Worm (Caenorhabditis elegans) whole organism, young adult: Measurements from ENCODE around the gene pals-32.

ENCODE experiments used
- B0019.2 ChIP-seq: fragments of 200-800 bp; sonication (Bioruptor generic); conservative IDR thresholded peaks from 2 replicates; pipeline ENCODE4 v1.3.6; 2022; ENCODE audit warnings: missing genetic modification reagents, missing genetic modification characterization, missing compliant biosample characterization
- C06A6.2 ChIP-seq: fragments of 200-800 bp; sonication (Bioruptor generic); conservative IDR thresholded peaks from 2 replicates; pipeline ENCODE4 v1.3.6; 2022; ENCODE audit warnings: missing genetic modification characterization, missing compliant biosample characterization
- F22D6.2 ChIP-seq: sonication (generic microtip); optimal IDR thresholded peaks from 2 replicates; lab custom pipeline; 2016; ENCODE audit warnings: mild to moderate bottlenecking, missing genetic modification characterization, missing compliant biosample characterization
- F33H1.4 ChIP-seq: fragments of 200-800 bp; sonication (Bioruptor generic); IDR thresholded peaks from 2 replicates; pipeline ENCODE4 v1.3.6; 2022; ENCODE audit warnings: missing genetic modification reagents, missing genetic modification characterization, missing compliant biosample characterization
- F57A8.1 ChIP-seq: fragments of 200-800 bp; sonication (Bioruptor generic); optimal IDR thresholded peaks from 2 replicates; lab custom pipeline; 2018; ENCODE audit warnings: mild to moderate bottlenecking, missing genetic modification characterization, moderate library complexity, missing compliant biosample characterization
- F57C9.4 ChIP-seq: sonication (generic microtip); optimal IDR thresholded peaks from 2 replicates; lab custom pipeline; 2017; ENCODE audit warnings: mild to moderate bottlenecking, missing genetic modification characterization, missing compliant biosample characterization
- T07F8.4 ChIP-seq: sonication (generic microtip); optimal IDR thresholded peaks from 2 replicates; lab custom pipeline; 2016; ENCODE audit warnings: mild to moderate bottlenecking, missing genetic modification characterization, moderate library complexity, missing compliant biosample characterization
- ZK185.1 ChIP-seq: sonication (generic microtip); optimal IDR thresholded peaks from 2 replicates; lab custom pipeline; 2016; ENCODE audit warnings: mild to moderate bottlenecking, missing genetic modification characterization, missing compliant biosample characterization; ENCODE audit not compliant: poor library complexity, severe bottlenecking
- akir-1 ChIP-seq: fragments of 200-800 bp; sonication (Bioruptor generic); optimal IDR thresholded peaks from 2 replicates; lab custom pipeline; 2018; ENCODE audit warnings: mild to moderate bottlenecking, missing genetic modification characterization, moderate library complexity, missing compliant biosample characterization
- atf-7 ChIP-seq: sonication (generic microtip); optimal IDR thresholded peaks from 2 replicates; lab custom pipeline; 2017; ENCODE audit warnings: mild to moderate bottlenecking, missing genetic modification characterization, missing compliant biosample characterization
- cebp-1 ChIP-seq, 2 experiments: fragments of 200-800 bp in 1 of 2; sonication (Bioruptor generic) in 1 of 2; sonication (generic microtip) in 1 of 2; IDR thresholded peaks in 1 of 2; optimal IDR thresholded peaks in 1 of 2; 2 replicates each; pipeline versions ENCODE4 v1.3.6 to Lab custom; 2017 to 2022; ENCODE audit warnings: missing compliant biosample characterization in 2 of 2, missing genetic modification characterization in 2 of 2, mild to moderate bottlenecking in 1 of 2, missing genetic modification reagents in 1 of 2, moderate library complexity in 1 of 2
- ceh-58 ChIP-seq: fragments of 200-800 bp; sonication (Bioruptor generic); IDR thresholded peaks from 2 replicates; pipeline ENCODE4 v1.3.6; 2022; ENCODE audit warnings: missing genetic modification characterization, missing compliant biosample characterization
- dpff-1 ChIP-seq: sonication (generic microtip); optimal IDR thresholded peaks from 2 replicates; lab custom pipeline; 2017; ENCODE audit warnings: mild to moderate bottlenecking, missing genetic modification characterization, missing compliant biosample characterization
- dpl-1 ChIP-seq: fragments of 150-350 bp; optimal IDR thresholded peaks from 2 replicates; lab custom pipeline; 2014; ENCODE audit warnings: missing biosample characterization, missing genetic modification reagents, missing genetic modification characterization
- egrh-3 ChIP-seq: fragments of 200-800 bp; sonication (Bioruptor generic); IDR thresholded peaks from 2 replicates; pipeline ENCODE4 v1.3.6; 2022; ENCODE audit warnings: missing genetic modification reagents, missing genetic modification characterization, missing compliant biosample characterization
- ekl-4 ChIP-seq: fragments of 200-800 bp; sonication (Bioruptor generic); IDR thresholded peaks from 2 replicates; pipeline ENCODE4 v1.3.6; 2022; ENCODE audit warnings: missing genetic modification reagents, missing genetic modification characterization, missing compliant biosample characterization
- fkh-3 ChIP-seq: sonication (generic microtip); optimal IDR thresholded peaks from 2 replicates; lab custom pipeline; 2016; ENCODE audit warnings: mild to moderate bottlenecking, missing genetic modification characterization, missing compliant biosample characterization
- let-607 ChIP-seq, 2 experiments: fragments of 200-800 bp in 1 of 2; sonication (Bioruptor generic) in 1 of 2; sonication (generic microtip) in 1 of 2; optimal IDR thresholded peaks; 2 replicates each; lab custom pipeline; 2016 to 2018; ENCODE audit warnings: mild to moderate bottlenecking in 2 of 2, missing compliant biosample characterization in 2 of 2, missing genetic modification characterization in 2 of 2, moderate library complexity in 2 of 2, missing genotype in 1 of 2
- lin-35 ChIP-seq, 3 experiments: fragments of 150-350 bp in 2 of 3; sonication (generic microtip) in 1 of 3; optimal IDR thresholded peaks; 2 replicates each; lab custom pipeline; 2014 to 2018; ENCODE audit warnings: missing biosample characterization in 3 of 3, missing genetic modification characterization in 3 of 3, missing genetic modification reagents in 3 of 3
- lsl-1 ChIP-seq: fragments of 200-800 bp; sonication (Bioruptor generic); optimal IDR thresholded peaks from 2 replicates; lab custom pipeline; 2018; ENCODE audit warnings: mild to moderate bottlenecking, missing genetic modification characterization, moderate library complexity, missing compliant biosample characterization
- madf-3 ChIP-seq: fragments of 200-800 bp; sonication (Bioruptor generic); IDR thresholded peaks from 2 replicates; pipeline ENCODE4 v1.3.6; 2022; ENCODE audit warnings: missing genetic modification reagents, missing genetic modification characterization, missing compliant biosample characterization
- madf-8 ChIP-seq: fragments of 200-800 bp; sonication (Bioruptor generic); conservative IDR thresholded peaks from 2 replicates; pipeline ENCODE4 v1.3.6; 2022; ENCODE audit warnings: missing genetic modification reagents, missing genetic modification characterization, missing compliant biosample characterization
- mel-28 ChIP-seq: sonication (generic microtip); optimal IDR thresholded peaks from 2 replicates; lab custom pipeline; 2016; ENCODE audit warnings: borderline replicate concordance, mild to moderate bottlenecking, missing genetic modification characterization, missing compliant biosample characterization
- nhr-120 ChIP-seq: fragments of 200-800 bp; sonication (Bioruptor generic); IDR thresholded peaks from 2 replicates; pipeline ENCODE4 v1.3.6; 2022; ENCODE audit warnings: missing genetic modification characterization, missing compliant biosample characterization
- nhr-80 ChIP-seq: sonication (generic microtip); optimal IDR thresholded peaks from 2 replicates; lab custom pipeline; 2016; ENCODE audit warnings: missing genetic modification characterization, missing compliant biosample characterization
- nhr-90 ChIP-seq: sonication (generic microtip); optimal IDR thresholded peaks from 2 replicates; lab custom pipeline; 2016; ENCODE audit warnings: missing genotype, mild to moderate bottlenecking, missing genetic modification characterization, missing compliant biosample characterization
- pbrm-1 ChIP-seq: fragments of 200-800 bp; sonication (Bioruptor generic); IDR thresholded peaks from 2 replicates; pipeline ENCODE4 v1.3.6; 2022; ENCODE audit warnings: missing genetic modification reagents, missing genetic modification characterization, missing compliant biosample characterization
- pha-4 ChIP-seq: fragments of 150-350 bp; sonication (generic microtip); optimal IDR thresholded peaks from 2 replicates; lab custom pipeline; 2014; ENCODE audit warnings: missing biosample characterization, missing genetic modification reagents, missing genetic modification characterization
- sptf-2 ChIP-seq: fragments of 200-800 bp; sonication (Bioruptor generic); optimal IDR thresholded peaks from 2 replicates; lab custom pipeline; 2018; ENCODE audit warnings: mild to moderate bottlenecking, missing genetic modification characterization, missing compliant biosample characterization
- xnd-1 ChIP-seq: sonication (generic microtip); optimal IDR thresholded peaks from 2 replicates; lab custom pipeline; 2016; ENCODE audit warnings: missing genotype, missing genetic modification reagents, missing genetic modification characterization, missing compliant biosample characterization

The pals-32 gene

DNA sequence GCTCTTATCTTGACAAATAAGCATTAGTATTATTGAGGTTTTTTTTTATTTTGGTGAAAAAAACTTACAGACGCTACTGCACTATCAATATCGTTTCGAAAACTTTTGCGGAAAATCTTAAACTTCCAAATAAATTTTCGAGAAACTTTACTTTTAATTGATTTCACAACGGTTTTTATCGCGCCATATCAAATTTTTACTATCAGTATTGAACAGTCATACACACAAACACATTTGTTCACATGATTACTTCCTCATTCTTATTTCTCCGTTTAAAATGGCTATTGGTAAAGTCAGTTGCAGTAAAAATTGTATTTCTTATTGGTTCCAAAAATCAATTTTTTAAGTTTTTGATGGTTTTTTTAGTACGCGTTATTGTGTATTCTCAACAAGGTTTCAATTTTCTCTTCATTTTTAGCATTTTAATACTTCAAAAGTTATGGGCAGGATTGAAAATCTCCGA is at the start of gene pals-32:
Gene pals-32, plus strand, starts transcription at position 413 of the 463 bp plus-strand sequence.
- no peak for TF ChIP-seq nhr-120
- TF ChIP-seq ZK185.1 (tag; lab: Kevin White, UChicago), result no peak
- TF ChIP-seq fkh-3 (tag; lab: Kevin White, UChicago), result no peak
- TF ChIP-seq F57A8.1, result no peak
- TF ChIP-seq F57C9.4 (tag; lab: Kevin White, UChicago), result no peak

ce11 chrV:2848290-2848937 is 48.0 kb upstream of the pals-32 start, which contains the start of gene srj-49:
srj-49 (minus strand) TSS chrV:2848340.
- TF ChIP-seq ceh-58 (no peak), xnd-1 (tag; lab: Kevin White, UChicago) (no peak), lsl-1 (GFP tag; lab: Kevin White, UChicago) (no peak), madf-3 (no peak), pha-4 (tag; lab: Kevin White, UChicago) (no peak), nhr-90 (tag; lab: Kevin White, UChicago) (no peak), akir-1 (GFP tag; lab: Kevin White, UChicago) (no peak), dpl-1 (GFP tag; lab: Kevin White, UChicago) (no peak), ekl-4 (GFP tag; lab: Robert Waterston, UW) (no peak)

ce11 chrV:2849071-2849470 is 47.3 kb upstream of the pals-32 start, which contains the start of gene ugt-53:
ugt-53 (plus strand) TSS chrV:2849343.
- TF ChIP-seq B0019.2 (GFP tag; lab: Robert Waterston, UW) (no peak), lin-35 (GFP tag; optimal IDR thresholded peaks at IDR 0.05; lab: Kevin White, UChicago) (no peak), madf-8 (GFP tag; lab: Robert Waterston, UW) (no peak), nhr-80 (peak; percentile 48), xnd-1 (tag; lab: Kevin White, UChicago) (no peak), dpff-1 (tag; lab: Kevin White, UChicago) (no peak), atf-7 (tag; lab: Kevin White, UChicago) (no peak)

ce11 chrV:2855473-2855872 is 40.9 kb upstream of the pals-32 start, which contains the start of gene srj-57:
srj-57 (minus strand) TSS chrV:2855573.
- no peak for TF ChIP-seq mel-28 (tag; lab: Kevin White, UChicago)
- TF ChIP-seq, all 124 proteins: peak for 0

DNA sequence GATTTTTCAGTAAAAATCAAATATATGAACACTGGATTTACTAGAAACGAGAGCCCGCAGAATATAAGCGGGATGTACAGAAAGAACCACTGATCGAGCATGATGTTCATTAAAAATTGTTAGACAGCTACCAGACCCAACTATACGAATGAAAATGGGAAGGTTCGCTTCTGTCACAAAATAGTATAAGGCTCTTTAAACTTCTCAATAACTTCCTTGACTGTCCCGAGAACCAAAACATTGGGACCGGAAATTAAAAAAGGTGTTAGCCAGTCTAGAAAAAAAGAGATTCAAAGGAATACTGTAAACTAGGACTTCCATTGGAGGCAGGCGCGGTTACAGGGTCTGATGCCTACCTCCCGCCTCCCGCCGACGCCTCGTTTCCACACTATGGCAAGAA is 38.6 kb upstream of the pals-32 start, which contains the start of gene srj-55:
Gene srj-55, minus strand, starts transcription at position 101 of the 400 bp plus-strand sequence.
- TF ChIP-seq F33H1.4 (no peak), F57C9.4 (tag; lab: Kevin White, UChicago) (no peak), egrh-3 (GFP tag; lab: Robert Waterston, UW) (no peak), sptf-2 (no peak), nhr-120 (no peak), cebp-1 (GFP tag; IDR thresholded peaks at IDR 0.05; lab: Robert Waterston, UW) (no peak), cebp-1 (tag; optimal IDR thresholded peaks at IDR 0.05; lab: Kevin White, UChicago) (no peak), C06A6.2 (GFP tag; lab: Robert Waterston, UW) (no peak), F22D6.2 (tag; lab: Kevin White, UChicago) (no peak), mel-28 (tag; lab: Kevin White, UChicago) (no peak), pbrm-1 (GFP tag; lab: Robert Waterston, UW) (no peak), let-607 (tag; optimal IDR thresholded peaks at IDR 0.05; lab: Kevin White, UChicago) (no peak), T07F8.4 (tag; lab: Kevin White, UChicago) (no peak)
- TF ChIP-seq, all 124 proteins: peak for 0
